Worm (Caenorhabditis elegans) whole organism, late embryonic: ENCODE results near the gene F55A4.7.
A peak's percentile ranks its signal among the peaks of the same experiment; 100 is the strongest.

ENCODE experiments used
- C08G9.2 ChIP-seq: sonication (generic microtip); optimal IDR thresholded peaks from 2 replicates; lab custom pipeline; 2016; ENCODE audit warnings: mild to moderate bottlenecking, missing genetic modification characterization, moderate library complexity, missing compliant biosample characterization
- ama-1 ChIP-seq: fragments of 150-350 bp; optimal IDR thresholded peaks from 2 replicates; lab custom pipeline; 2014
- ceh-14 ChIP-seq: sonication (generic microtip); optimal IDR thresholded peaks from 2 replicates; lab custom pipeline; 2016; ENCODE audit warnings: missing genotype, missing genetic modification characterization, missing compliant biosample characterization
- ceh-18 ChIP-seq: sonication (generic microtip); optimal IDR thresholded peaks from 2 replicates; lab custom pipeline; 2016; ENCODE audit warnings: missing genetic modification characterization, missing compliant biosample characterization
- ceh-19 ChIP-seq: fragments of 200-800 bp; sonication (Bioruptor generic); optimal IDR thresholded peaks from 2 replicates; lab custom pipeline; 2018; ENCODE audit warnings: mild to moderate bottlenecking, missing genetic modification characterization, missing compliant biosample characterization
- ceh-2 ChIP-seq: sonication (generic microtip); optimal IDR thresholded peaks from 2 replicates; lab custom pipeline; 2016; ENCODE audit warnings: missing genotype, missing genetic modification characterization, missing compliant biosample characterization
- ceh-22 ChIP-seq: sonication (generic microtip); optimal IDR thresholded peaks from 2 replicates; lab custom pipeline; 2017; ENCODE audit warnings: missing biosample characterization, missing genetic modification characterization
- ceh-31 ChIP-seq: sonication (generic microtip); optimal IDR thresholded peaks from 2 replicates; lab custom pipeline; 2016; ENCODE audit warnings: missing genetic modification characterization, missing compliant biosample characterization
- ceh-34 ChIP-seq: sonication (generic microtip); optimal IDR thresholded peaks from 2 replicates; lab custom pipeline; 2016; ENCODE audit warnings: mild to moderate bottlenecking, missing genetic modification characterization, missing compliant biosample characterization
- ceh-48 ChIP-seq: sonication (generic microtip); optimal IDR thresholded peaks from 2 replicates; lab custom pipeline; 2016; ENCODE audit warnings: missing genetic modification characterization, inconsistent platforms, missing compliant biosample characterization
- ceh-6 ChIP-seq: fragments of 200-800 bp; sonication (Bioruptor generic); optimal IDR thresholded peaks from 2 replicates; lab custom pipeline; 2018; ENCODE audit warnings: mild to moderate bottlenecking, missing genetic modification characterization, missing compliant biosample characterization
- che-1 ChIP-seq: sonication (generic microtip); optimal IDR thresholded peaks from 2 replicates; lab custom pipeline; 2016; ENCODE audit warnings: mild to moderate bottlenecking, missing genetic modification characterization, missing compliant biosample characterization
- elt-4 ChIP-seq: sonication (generic microtip); optimal IDR thresholded peaks from 2 replicates; lab custom pipeline; 2016; ENCODE audit warnings: missing genetic modification characterization, missing compliant biosample characterization
- eyg-1 ChIP-seq: sonication (generic microtip); optimal IDR thresholded peaks from 2 replicates; lab custom pipeline; 2016; ENCODE audit warnings: missing genotype, missing genetic modification characterization, missing compliant biosample characterization
- fkh-10 ChIP-seq: fragments of 150-350 bp; optimal IDR thresholded peaks from 2 replicates; lab custom pipeline; 2014; ENCODE audit warnings: missing biosample characterization, missing genetic modification reagents, missing genetic modification characterization
- fkh-6 ChIP-seq: sonication (generic microtip); optimal IDR thresholded peaks from 2 replicates; lab custom pipeline; 2016; ENCODE audit warnings: missing genetic modification characterization, missing compliant biosample characterization
- hlh-15 ChIP-seq: sonication (generic microtip); optimal IDR thresholded peaks from 2 replicates; lab custom pipeline; 2016; ENCODE audit warnings: missing genetic modification characterization, missing compliant biosample characterization
- hlh-30 ChIP-seq: sonication (generic microtip); optimal IDR thresholded peaks from 2 replicates; lab custom pipeline; 2017; ENCODE audit warnings: antibody characterized with exemption, missing genetic modification characterization, missing compliant biosample characterization; ENCODE audit not compliant: insufficient read depth
- hlh-6 ChIP-seq: sonication (generic microtip); optimal IDR thresholded peaks from 2 replicates; lab custom pipeline; 2016; ENCODE audit warnings: missing genotype, missing genetic modification characterization, missing compliant biosample characterization
- hlh-8 ChIP-seq: sonication (generic microtip); optimal IDR thresholded peaks from 2 replicates; lab custom pipeline; 2016; ENCODE audit warnings: missing genotype, missing genetic modification characterization, missing compliant biosample characterization
- lim-6 ChIP-seq: sonication (generic microtip); optimal IDR thresholded peaks from 2 replicates; lab custom pipeline; 2016; ENCODE audit warnings: missing genetic modification characterization, missing compliant biosample characterization
- madf-2 ChIP-seq: sonication (generic microtip); optimal IDR thresholded peaks from 2 replicates; lab custom pipeline; 2017; ENCODE audit warnings: missing genetic modification characterization, missing compliant biosample characterization
- nfya-1 ChIP-seq: sonication (generic microtip); optimal IDR thresholded peaks from 2 replicates; lab custom pipeline; 2017; ENCODE audit warnings: missing genetic modification characterization, mild to moderate bottlenecking, missing compliant biosample characterization, antibody characterized with exemption, moderate library complexity
- nhr-11 ChIP-seq: fragments of 150-350 bp; optimal IDR thresholded peaks from 2 replicates; lab custom pipeline; 2014; ENCODE audit warnings: missing biosample characterization, missing genetic modification characterization
- nhr-232 ChIP-seq: sonication (generic microtip); optimal IDR thresholded peaks from 2 replicates; lab custom pipeline; 2016; ENCODE audit warnings: missing genetic modification characterization, missing compliant biosample characterization
- npax-4 ChIP-seq: sonication (generic microtip); optimal IDR thresholded peaks from 2 replicates; lab custom pipeline; 2016; ENCODE audit warnings: missing genetic modification characterization, missing compliant biosample characterization
- pqm-1 ChIP-seq: sonication (generic microtip); optimal IDR thresholded peaks from 2 replicates; lab custom pipeline; 2016; ENCODE audit warnings: missing genetic modification characterization, missing compliant biosample characterization
- pros-1 ChIP-seq: fragments of 150-350 bp; optimal IDR thresholded peaks from 2 replicates; lab custom pipeline; 2014; ENCODE audit warnings: missing biosample characterization, missing genetic modification reagents, missing genetic modification characterization
- ref-2 ChIP-seq: sonication (generic microtip); optimal IDR thresholded peaks from 2 replicates; lab custom pipeline; 2016; ENCODE audit warnings: missing genetic modification characterization, missing compliant biosample characterization
- rnt-1 ChIP-seq: sonication (generic microtip); optimal IDR thresholded peaks from 2 replicates; lab custom pipeline; 2016; ENCODE audit warnings: missing genetic modification characterization, missing compliant biosample characterization
- sdc-2 ChIP-seq: sonication (generic microtip); optimal IDR thresholded peaks from 2 replicates; lab custom pipeline; 2016; ENCODE audit warnings: missing genotype, missing genetic modification characterization, missing compliant biosample characterization
- sox-4 ChIP-seq: sonication (generic microtip); optimal IDR thresholded peaks from 2 replicates; lab custom pipeline; 2017; ENCODE audit warnings: mild to moderate bottlenecking, missing genetic modification characterization, inconsistent platforms, missing compliant biosample characterization
- syd-9 ChIP-seq: sonication (generic microtip); optimal IDR thresholded peaks from 2 replicates; lab custom pipeline; 2016; ENCODE audit warnings: mild to moderate bottlenecking, missing genetic modification characterization, moderate library complexity, missing compliant biosample characterization
- tbx-2 ChIP-seq: sonication (generic microtip); optimal IDR thresholded peaks from 2 replicates; lab custom pipeline; 2016; ENCODE audit warnings: missing genetic modification characterization, missing compliant biosample characterization
- ttx-3 ChIP-seq: sonication (generic microtip); optimal IDR thresholded peaks from 2 replicates; lab custom pipeline; 2016; ENCODE audit warnings: missing genetic modification reagents, missing genetic modification characterization, missing compliant biosample characterization
- unc-3 ChIP-seq, 2 experiments: fragments of 200-800 bp in 1 of 2; sonication (Bioruptor generic) in 1 of 2; sonication (generic microtip) in 1 of 2; conservative IDR thresholded peaks in 1 of 2; optimal IDR thresholded peaks in 1 of 2; 2 replicates each; pipeline versions ENCODE4 v1.3.6 to Lab custom; 2016 to 2022; ENCODE audit warnings: missing compliant biosample characterization in 2 of 2, missing genetic modification characterization in 2 of 2, missing genetic modification reagents in 1 of 2
- unc-42 ChIP-seq: sonication (generic microtip); optimal IDR thresholded peaks from 2 replicates; lab custom pipeline; 2016; ENCODE audit warnings: missing genotype, missing genetic modification characterization, missing compliant biosample characterization
- unc-55 ChIP-seq: sonication (generic microtip); optimal IDR thresholded peaks from 2 replicates; lab custom pipeline; 2017; ENCODE audit warnings: missing biosample characterization, missing genetic modification reagents, missing genetic modification characterization
- zip-5 ChIP-seq: sonication (generic microtip); optimal IDR thresholded peaks from 2 replicates; lab custom pipeline; 2016; ENCODE audit warnings: missing genetic modification characterization, missing compliant biosample characterization

Gene F55A4.7

DNA sequence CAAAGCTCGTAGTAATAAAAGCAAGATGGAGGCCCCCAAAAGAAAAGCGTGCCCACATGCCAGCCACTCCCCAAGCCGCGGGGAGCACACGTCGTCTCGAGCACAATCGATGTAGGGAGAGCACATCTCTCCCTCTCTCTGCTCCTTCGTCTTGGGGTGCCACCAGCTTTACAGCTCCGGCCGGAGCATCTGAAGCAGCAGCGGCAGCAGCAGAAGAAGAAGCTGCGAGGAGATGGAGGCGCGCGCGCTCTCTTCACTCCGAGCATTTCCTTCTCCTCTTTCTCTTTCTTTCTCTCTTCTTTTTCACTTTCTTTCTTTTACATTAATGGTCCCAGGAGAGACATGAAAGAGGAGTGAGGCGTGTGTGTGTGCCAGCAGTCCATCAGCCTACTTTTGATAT is 25.8 kb upstream of the F55A4.7 start:
- TF ChIP-seq lim-6 (tag; lab: Kevin White, UChicago) (peak; percentile 93), hlh-8 (peak; percentile 71), ceh-31 (tag; lab: Kevin White, UChicago) (peak; percentile 77), eyg-1 (no peak), ceh-6 (no peak), ceh-48 (tag; lab: Kevin White, UChicago) (peak; percentile 30), rnt-1 (peak; percentile 74), unc-55 (GFP tag; lab: Kevin White, UChicago) (peak; percentile 58), ceh-19 (GFP tag; lab: Kevin White, UChicago) (peak; percentile 6), npax-4 (tag; lab: Kevin White, UChicago) (no peak), pros-1 (tag; lab: Kevin White, UChicago) (peak; percentile 61), ttx-3 (tag; lab: Kevin White, UChicago) (no peak), sox-4 (tag; lab: Kevin White, UChicago) (peak; percentile 4), zip-5 (tag; lab: Kevin White, UChicago) (no peak), unc-3 (GFP tag; conservative IDR thresholded peaks at IDR 0.05; lab: Robert Waterston, UW) (0 out of 2 replicates have a peak, but pooled peaks have one; percentile 5), unc-3 (tag; optimal IDR thresholded peaks at IDR 0.05; lab: Kevin White, UChicago) (peak; percentile 61), syd-9 (peak; percentile 55), nfya-1 (peak; percentile 79), ceh-14 (tag; lab: Kevin White, UChicago) (peak; percentile 48), unc-42 (tag; lab: Kevin White, UChicago) (peak; percentile 84), sdc-2 (tag; lab: Kevin White, UChicago) (peak; percentile 60), C08G9.2 (peak; percentile 38), pqm-1 (tag; lab: Kevin White, UChicago) (no peak), ref-2 (tag; lab: Kevin White, UChicago) (no peak), madf-2 (tag; lab: Kevin White, UChicago) (no peak), tbx-2 (tag; lab: Kevin White, UChicago) (peak; percentile 61), fkh-6 (tag; lab: Kevin White, UChicago) (peak; percentile 10), ceh-34 (tag; lab: Kevin White, UChicago) (peak; percentile 71), ceh-18 (peak; percentile 80)

- no peak for TF ChIP-seq che-1 (tag; lab: Kevin White, UChicago)
- peak; percentile 14 for TF ChIP-seq ref-2 (tag; lab: Kevin White, UChicago)
- no peak for TF ChIP-seq ceh-19 (GFP tag; lab: Kevin White, UChicago)
- no peak for TF ChIP-seq pros-1 (tag; lab: Kevin White, UChicago)
- no peak for TF ChIP-seq nhr-11 (tag; lab: Kevin White, UChicago)
- no peak for TF ChIP-seq hlh-30 (tag; lab: Kevin White, UChicago)
- TF ChIP-seq elt-4 (tag; lab: Kevin White, UChicago), result no peak
- TF ChIP-seq fkh-10 (GFP tag; lab: Kevin White, UChicago), result no peak
- TF ChIP-seq ceh-14 (tag; lab: Kevin White, UChicago), result peak; percentile 20
- no peak for TF ChIP-seq ceh-2 (tag; lab: Kevin White, UChicago)
- no peak for TF ChIP-seq ama-1
- TF ChIP-seq npax-4 (tag; lab: Kevin White, UChicago), result no peak
- no peak for TF ChIP-seq hlh-6 (tag; lab: Kevin White, UChicago)
- TF ChIP-seq unc-42 (tag; lab: Kevin White, UChicago), result peak; percentile 94
- peak; percentile 43 for TF ChIP-seq ceh-31 (tag; lab: Kevin White, UChicago)
- no peak for TF ChIP-seq ceh-22 (tag; lab: Kevin White, UChicago)
- no peak for TF ChIP-seq hlh-15 (tag; lab: Kevin White, UChicago)
- no peak for TF ChIP-seq zip-5 (tag; lab: Kevin White, UChicago)
- TF ChIP-seq nfya-1, result no peak
- TF ChIP-seq nhr-232 (tag; lab: Kevin White, UChicago), result no peak
- no peak for TF ChIP-seq tbx-2 (tag; lab: Kevin White, UChicago)
Observed at ce11 chrX:1062403-1063073, 24.3 kb upstream of the F55A4.7 start, which contains the start of gene unc-1. unc-1 (minus strand) TSS chrX:1062453.
